Worm (Caenorhabditis elegans) whole organism, L3 larva: ENCODE measurements around the gene mrps-22.

Experiments
- ceh-82 ChIP-seq: fragments of 150-350 bp; optimal IDR thresholded peaks from 2 replicates; lab custom pipeline; 2014; ENCODE audit warnings: missing biosample characterization, missing genetic modification characterization
- ztf-11 ChIP-seq: fragments of 150-350 bp; optimal IDR thresholded peaks from 2 replicates; lab custom pipeline; 2014; ENCODE audit warnings: missing biosample characterization, missing genetic modification characterization

DNA sequence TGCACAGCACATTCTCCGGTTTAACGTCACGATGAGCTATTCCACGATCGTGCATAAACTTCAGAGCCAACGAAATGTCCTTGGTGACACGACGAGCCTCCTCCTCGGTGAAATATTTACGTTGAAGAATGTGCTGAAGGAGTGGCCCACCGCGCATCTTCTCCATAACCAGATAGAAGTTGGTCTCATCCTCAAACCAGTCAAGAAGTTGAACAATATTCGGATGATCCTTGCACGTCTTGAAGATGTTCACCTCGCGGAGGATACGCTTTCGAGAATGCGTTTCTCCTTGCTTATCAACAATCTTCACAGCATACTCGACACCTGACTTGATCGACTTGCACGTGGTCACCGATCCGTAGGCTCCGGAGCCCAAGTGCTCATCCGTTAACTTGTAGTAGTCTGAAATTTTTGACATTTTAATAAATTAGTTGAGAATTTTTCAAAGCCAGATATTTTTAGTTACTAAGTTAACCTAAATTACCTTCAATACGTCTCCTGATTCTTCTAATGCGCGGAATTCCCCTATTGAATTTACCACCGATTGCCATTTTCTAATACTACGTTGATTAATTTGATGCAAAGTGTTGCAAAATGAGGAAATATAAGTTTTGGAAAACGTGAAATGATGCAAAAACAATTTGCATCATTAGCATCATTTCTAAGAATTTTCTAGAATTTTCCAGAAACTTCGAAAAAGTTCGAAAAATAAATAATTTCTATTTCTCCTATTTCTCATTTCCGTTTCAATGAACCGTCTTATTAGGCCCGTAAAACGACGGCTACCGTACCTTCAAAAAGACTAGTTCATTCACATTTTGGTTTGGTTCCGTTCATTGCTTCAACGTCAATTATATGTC is 36.3 kb upstream of the mrps-22 start:
- no peak for TF ChIP-seq ceh-82 (tag; lab: Kevin White, UChicago)
- TF ChIP-seq ztf-11 (tag; lab: Kevin White, UChicago), result no peak
